Worm (Caenorhabditis elegans) whole organism, late embryonic: ENCODE measurements around the gene C09F12.2.

Experiments used
- C08G9.2 ChIP-seq: sonication (generic microtip); optimal IDR thresholded peaks from 2 replicates; lab custom pipeline; 2016; ENCODE audit warnings: mild to moderate bottlenecking, missing genetic modification characterization, moderate library complexity, missing compliant biosample characterization
- C38D4.7 ChIP-seq: fragments of 200-800 bp; sonication (Bioruptor generic); optimal IDR thresholded peaks from 2 replicates; lab custom pipeline; 2018; ENCODE audit warnings: mild to moderate bottlenecking, missing genetic modification characterization, moderate library complexity, missing compliant biosample characterization
- F13H6.1 ChIP-seq: sonication (generic microtip); optimal IDR thresholded peaks from 2 replicates; lab custom pipeline; 2016; ENCODE audit warnings: missing genetic modification characterization, missing compliant biosample characterization
- K09A11.1 ChIP-seq: sonication (generic microtip); optimal IDR thresholded peaks from 2 replicates; lab custom pipeline; 2017; ENCODE audit warnings: antibody characterized with exemption, mild to moderate bottlenecking, missing genetic modification characterization, missing compliant biosample characterization; ENCODE audit not compliant: insufficient read depth
- T23F11.4 ChIP-seq: fragments of 200-800 bp; sonication (Bioruptor generic); optimal IDR thresholded peaks from 2 replicates; lab custom pipeline; 2018; ENCODE audit warnings: mild to moderate bottlenecking, missing genetic modification characterization, missing compliant biosample characterization
- ahr-1 ChIP-seq: sonication (generic microtip); optimal IDR thresholded peaks from 2 replicates; lab custom pipeline; 2016; ENCODE audit warnings: missing genetic modification characterization, missing compliant biosample characterization
- ceh-2 ChIP-seq: sonication (generic microtip); optimal IDR thresholded peaks from 2 replicates; lab custom pipeline; 2016; ENCODE audit warnings: missing genotype, missing genetic modification characterization, missing compliant biosample characterization
- ceh-22 ChIP-seq: sonication (generic microtip); optimal IDR thresholded peaks from 2 replicates; lab custom pipeline; 2017; ENCODE audit warnings: missing biosample characterization, missing genetic modification characterization
- ceh-30 ChIP-seq: fragments of 150-350 bp; optimal IDR thresholded peaks from 2 replicates; lab custom pipeline; 2014; ENCODE audit warnings: missing biosample characterization, missing genetic modification characterization
- ceh-34 ChIP-seq: sonication (generic microtip); optimal IDR thresholded peaks from 2 replicates; lab custom pipeline; 2016; ENCODE audit warnings: mild to moderate bottlenecking, missing genetic modification characterization, missing compliant biosample characterization
- ceh-45 ChIP-seq: fragments of 200-800 bp; sonication (Bioruptor generic); IDR thresholded peaks from 2 replicates; pipeline ENCODE4 v1.3.6; 2022; ENCODE audit warnings: missing genetic modification reagents, missing genetic modification characterization, missing compliant biosample characterization
- ceh-48 ChIP-seq: sonication (generic microtip); optimal IDR thresholded peaks from 2 replicates; lab custom pipeline; 2016; ENCODE audit warnings: missing genetic modification characterization, inconsistent platforms, missing compliant biosample characterization
- ceh-6 ChIP-seq: fragments of 200-800 bp; sonication (Bioruptor generic); optimal IDR thresholded peaks from 2 replicates; lab custom pipeline; 2018; ENCODE audit warnings: mild to moderate bottlenecking, missing genetic modification characterization, missing compliant biosample characterization
- ceh-9 ChIP-seq: sonication (generic microtip); optimal IDR thresholded peaks from 2 replicates; lab custom pipeline; 2016; ENCODE audit warnings: mild to moderate bottlenecking, missing genetic modification characterization, inconsistent platforms, missing compliant biosample characterization
- dmd-4 ChIP-seq: sonication (generic microtip); optimal IDR thresholded peaks from 2 replicates; lab custom pipeline; 2016; ENCODE audit warnings: borderline replicate concordance, missing genetic modification characterization, missing compliant biosample characterization
- elt-2 ChIP-seq: sonication (generic microtip); optimal IDR thresholded peaks from 2 replicates; lab custom pipeline; 2016; ENCODE audit warnings: missing genetic modification reagents, missing genetic modification characterization, missing compliant biosample characterization
- elt-4 ChIP-seq: sonication (generic microtip); optimal IDR thresholded peaks from 2 replicates; lab custom pipeline; 2016; ENCODE audit warnings: missing genetic modification characterization, missing compliant biosample characterization
- eyg-1 ChIP-seq: sonication (generic microtip); optimal IDR thresholded peaks from 2 replicates; lab custom pipeline; 2016; ENCODE audit warnings: missing genotype, missing genetic modification characterization, missing compliant biosample characterization
- fax-1 ChIP-seq: sonication (generic microtip); optimal IDR thresholded peaks from 2 replicates; lab custom pipeline; 2016; ENCODE audit warnings: missing genotype, missing genetic modification characterization, missing compliant biosample characterization
- fkh-10 ChIP-seq: fragments of 150-350 bp; optimal IDR thresholded peaks from 2 replicates; lab custom pipeline; 2014; ENCODE audit warnings: missing biosample characterization, missing genetic modification reagents, missing genetic modification characterization
- fkh-6 ChIP-seq: sonication (generic microtip); optimal IDR thresholded peaks from 2 replicates; lab custom pipeline; 2016; ENCODE audit warnings: missing genetic modification characterization, missing compliant biosample characterization
- hlh-15 ChIP-seq: sonication (generic microtip); optimal IDR thresholded peaks from 2 replicates; lab custom pipeline; 2016; ENCODE audit warnings: missing genetic modification characterization, missing compliant biosample characterization
- hlh-6 ChIP-seq: sonication (generic microtip); optimal IDR thresholded peaks from 2 replicates; lab custom pipeline; 2016; ENCODE audit warnings: missing genotype, missing genetic modification characterization, missing compliant biosample characterization
- hlh-8 ChIP-seq: sonication (generic microtip); optimal IDR thresholded peaks from 2 replicates; lab custom pipeline; 2016; ENCODE audit warnings: missing genotype, missing genetic modification characterization, missing compliant biosample characterization
- lim-6 ChIP-seq: sonication (generic microtip); optimal IDR thresholded peaks from 2 replicates; lab custom pipeline; 2016; ENCODE audit warnings: missing genetic modification characterization, missing compliant biosample characterization
- lin-11 ChIP-seq: fragments of 200-800 bp; sonication (Bioruptor generic); optimal IDR thresholded peaks from 2 replicates; lab custom pipeline; 2018; ENCODE audit warnings: mild to moderate bottlenecking, missing genetic modification characterization, missing compliant biosample characterization
- madf-2 ChIP-seq: sonication (generic microtip); optimal IDR thresholded peaks from 2 replicates; lab custom pipeline; 2017; ENCODE audit warnings: missing genetic modification characterization, missing compliant biosample characterization
- mec-3 ChIP-seq: sonication (generic microtip); optimal IDR thresholded peaks from 2 replicates; lab custom pipeline; 2016; ENCODE audit warnings: borderline replicate concordance, missing genetic modification characterization, missing compliant biosample characterization
- nhr-11 ChIP-seq: fragments of 150-350 bp; optimal IDR thresholded peaks from 2 replicates; lab custom pipeline; 2014; ENCODE audit warnings: missing biosample characterization, missing genetic modification characterization
- nhr-232 ChIP-seq: sonication (generic microtip); optimal IDR thresholded peaks from 2 replicates; lab custom pipeline; 2016; ENCODE audit warnings: missing genetic modification characterization, missing compliant biosample characterization
- npax-4 ChIP-seq: sonication (generic microtip); optimal IDR thresholded peaks from 2 replicates; lab custom pipeline; 2016; ENCODE audit warnings: missing genetic modification characterization, missing compliant biosample characterization
- odd-2 ChIP-seq: sonication (generic microtip); optimal IDR thresholded peaks from 2 replicates; lab custom pipeline; 2017; ENCODE audit warnings: antibody characterized with exemption, mild to moderate bottlenecking, missing genetic modification characterization, missing compliant biosample characterization
- pat-9 ChIP-seq: fragments of 200-800 bp; sonication (Bioruptor generic); optimal IDR thresholded peaks from 2 replicates; lab custom pipeline; 2018; ENCODE audit warnings: mild to moderate bottlenecking, missing genetic modification characterization, moderate library complexity, missing compliant biosample characterization
- pax-1 ChIP-seq: fragments of 150-350 bp; optimal IDR thresholded peaks from 2 replicates; lab custom pipeline; 2014; ENCODE audit warnings: missing biosample characterization, missing genetic modification characterization
- pha-2 ChIP-seq: sonication (generic microtip); optimal IDR thresholded peaks from 2 replicates; lab custom pipeline; 2017; ENCODE audit warnings: mild to moderate bottlenecking, missing genetic modification characterization, missing compliant biosample characterization
- pqm-1 ChIP-seq: sonication (generic microtip); optimal IDR thresholded peaks from 2 replicates; lab custom pipeline; 2016; ENCODE audit warnings: missing genetic modification characterization, missing compliant biosample characterization
- pros-1 ChIP-seq: fragments of 150-350 bp; optimal IDR thresholded peaks from 2 replicates; lab custom pipeline; 2014; ENCODE audit warnings: missing biosample characterization, missing genetic modification reagents, missing genetic modification characterization
- rnt-1 ChIP-seq: sonication (generic microtip); optimal IDR thresholded peaks from 2 replicates; lab custom pipeline; 2016; ENCODE audit warnings: missing genetic modification characterization, missing compliant biosample characterization
- sdc-2 ChIP-seq: sonication (generic microtip); optimal IDR thresholded peaks from 2 replicates; lab custom pipeline; 2016; ENCODE audit warnings: missing genotype, missing genetic modification characterization, missing compliant biosample characterization
- sox-4 ChIP-seq: sonication (generic microtip); optimal IDR thresholded peaks from 2 replicates; lab custom pipeline; 2017; ENCODE audit warnings: mild to moderate bottlenecking, missing genetic modification characterization, inconsistent platforms, missing compliant biosample characterization
- tbx-2 ChIP-seq: sonication (generic microtip); optimal IDR thresholded peaks from 2 replicates; lab custom pipeline; 2016; ENCODE audit warnings: missing genetic modification characterization, missing compliant biosample characterization
- ttx-3 ChIP-seq: sonication (generic microtip); optimal IDR thresholded peaks from 2 replicates; lab custom pipeline; 2016; ENCODE audit warnings: missing genetic modification reagents, missing genetic modification characterization, missing compliant biosample characterization
- unc-3 ChIP-seq, 2 experiments: fragments of 200-800 bp in 1 of 2; sonication (Bioruptor generic) in 1 of 2; sonication (generic microtip) in 1 of 2; conservative IDR thresholded peaks in 1 of 2; optimal IDR thresholded peaks in 1 of 2; 2 replicates each; pipeline versions ENCODE4 v1.3.6 to Lab custom; 2016 to 2022; ENCODE audit warnings: missing compliant biosample characterization in 2 of 2, missing genetic modification characterization in 2 of 2, missing genetic modification reagents in 1 of 2
- unc-42 ChIP-seq: sonication (generic microtip); optimal IDR thresholded peaks from 2 replicates; lab custom pipeline; 2016; ENCODE audit warnings: missing genotype, missing genetic modification characterization, missing compliant biosample characterization
- unc-55 ChIP-seq: sonication (generic microtip); optimal IDR thresholded peaks from 2 replicates; lab custom pipeline; 2017; ENCODE audit warnings: missing biosample characterization, missing genetic modification reagents, missing genetic modification characterization
- zip-5 ChIP-seq: sonication (generic microtip); optimal IDR thresholded peaks from 2 replicates; lab custom pipeline; 2016; ENCODE audit warnings: missing genetic modification characterization, missing compliant biosample characterization

Gene C09F12.2

ce11 chrX:11095480-11095879 is 41.8 kb downstream of the C09F12.2 start (continued):
- peak; percentile 69 for TF ChIP-seq fkh-6 (tag; lab: Kevin White, UChicago)
- TF ChIP-seq dmd-4, result peak; percentile 61
- peak; percentile 71 for TF ChIP-seq pat-9 (tag; lab: Kevin White, UChicago)
- peak; percentile 68 for TF ChIP-seq unc-42 (tag; lab: Kevin White, UChicago)
- TF ChIP-seq ceh-2 (tag; lab: Kevin White, UChicago), result peak; percentile 68
- no peak for TF ChIP-seq zip-5 (tag; lab: Kevin White, UChicago)
- TF ChIP-seq eyg-1 (tag; lab: Kevin White, UChicago), result peak; percentile 66
- peak; percentile 53 for TF ChIP-seq lin-11 (tag; lab: Kevin White, UChicago)
- peak; percentile 66 for TF ChIP-seq C38D4.7 (GFP tag; lab: Kevin White, UChicago)
- TF ChIP-seq ceh-9 (tag; lab: Kevin White, UChicago), result no peak
- TF ChIP-seq fkh-10 (GFP tag; lab: Kevin White, UChicago), result peak; percentile 56
- TF ChIP-seq elt-4, result peak; percentile 67
- TF ChIP-seq T23F11.4, result peak; percentile 39
- peak; percentile 59 for TF ChIP-seq F13H6.1
- peak; percentile 62 for TF ChIP-seq ceh-48 (tag; lab: Kevin White, UChicago)
- peak; percentile 87 for TF ChIP-seq hlh-6
- peak; percentile 29 for TF ChIP-seq ahr-1 (tag; lab: Kevin White, UChicago)
- TF ChIP-seq hlh-8 (tag; lab: Kevin White, UChicago), result peak; percentile 62
- TF ChIP-seq ceh-22 (tag; lab: Kevin White, UChicago), result no peak
- TF ChIP-seq madf-2, result peak; percentile 71
- peak; percentile 71 for TF ChIP-seq nhr-232
- peak; percentile 63; the same call in 1 of the 2 replicates for TF ChIP-seq ceh-45
- peak; percentile 34 for TF ChIP-seq K09A11.1 (tag; lab: Kevin White, UChicago)
- peak; percentile 77 for TF ChIP-seq ceh-6 (GFP tag; lab: Kevin White, UChicago)
- peak; percentile 77 for TF ChIP-seq unc-3 (GFP tag; conservative IDR thresholded peaks at IDR 0.05; lab: Robert Waterston, UW)
- peak; percentile 55 for TF ChIP-seq unc-3 (tag; optimal IDR thresholded peaks at IDR 0.05; lab: Kevin White, UChicago)
- TF ChIP-seq fax-1 (tag; lab: Kevin White, UChicago), result peak; percentile 56
- peak; percentile 83 for TF ChIP-seq elt-2
- peak; percentile 64 for TF ChIP-seq C08G9.2
- peak; percentile 40 for TF ChIP-seq mec-3 (tag; lab: Kevin White, UChicago)
- TF ChIP-seq nhr-11 (tag; lab: Kevin White, UChicago), result no peak
- peak; percentile 78 for TF ChIP-seq rnt-1 (tag; lab: Kevin White, UChicago)
- peak; percentile 40 for TF ChIP-seq sox-4 (tag; lab: Kevin White, UChicago)
- no peak for TF ChIP-seq ceh-30 (tag; lab: Kevin White, UChicago)
- no peak for TF ChIP-seq unc-55
- TF ChIP-seq pha-2 (tag; lab: Kevin White, UChicago), result peak; percentile 65
- peak; percentile 26 for TF ChIP-seq npax-4 (tag; lab: Kevin White, UChicago)
- peak; percentile 62 for TF ChIP-seq lim-6 (tag; lab: Kevin White, UChicago)
- peak; percentile 97 for TF ChIP-seq sdc-2 (tag; lab: Kevin White, UChicago)
- no peak for TF ChIP-seq hlh-15 (tag; lab: Kevin White, UChicago)
- TF ChIP-seq pqm-1 (tag; lab: Kevin White, UChicago), result peak; percentile 47
- peak; percentile 80 for TF ChIP-seq tbx-2 (tag; lab: Kevin White, UChicago)
- peak; percentile 75 for TF ChIP-seq ceh-34 (tag; lab: Kevin White, UChicago)
- TF ChIP-seq ttx-3, result peak; percentile 73
- no peak for TF ChIP-seq pax-1
- no peak for TF ChIP-seq pros-1 (tag; lab: Kevin White, UChicago)
- no peak for TF ChIP-seq odd-2 (tag; lab: Kevin White, UChicago)
